Worm (Caenorhabditis elegans) whole organism, midembryonic: Measurements from ENCODE around the gene clec-21.
"Not testable (repeated sequence)": the region's sequence is repeated elsewhere in the genome, so short reads cannot be mapped to it uniquely, and the experiment has no call there.

Experiments used
- T22C8.4 ChIP-seq: fragments of 200-800 bp; sonication (Bioruptor generic); IDR thresholded peaks from 2 replicates; pipeline ENCODE4 v1.3.6; 2022; ENCODE audit warnings: missing genetic modification characterization, missing compliant biosample characterization
- cog-1 ChIP-seq: sonication (generic microtip); optimal IDR thresholded peaks from 2 replicates; lab custom pipeline; 2016; ENCODE audit warnings: missing genetic modification characterization, missing compliant biosample characterization
- flt-1 ChIP-seq: fragments of 200-800 bp; sonication (Bioruptor generic); IDR thresholded peaks from 2 replicates; pipeline ENCODE4 v1.3.6; 2022; ENCODE audit warnings: missing genetic modification characterization, missing compliant biosample characterization
- klf-2 ChIP-seq: fragments of 200-800 bp; sonication (Bioruptor generic); conservative IDR thresholded peaks from 2 replicates; pipeline ENCODE4 v1.3.6; 2022; ENCODE audit warnings: missing genetic modification reagents, missing genetic modification characterization, missing compliant biosample characterization
- med-1 ChIP-seq: sonication (generic microtip); optimal IDR thresholded peaks from 2 replicates; lab custom pipeline; 2017; ENCODE audit warnings: missing genetic modification characterization, mild to moderate bottlenecking, missing compliant biosample characterization, antibody characterized with exemption, missing genetic modification reagents; ENCODE audit not compliant: insufficient read depth
- ref-1 ChIP-seq: fragments of 200-800 bp; sonication (Bioruptor generic); conservative IDR thresholded peaks from 2 replicates; pipeline ENCODE4 v1.3.6; 2022; ENCODE audit warnings: missing genetic modification reagents, missing genetic modification characterization, missing compliant biosample characterization
- tab-1 ChIP-seq: fragments of 200-800 bp; sonication (Bioruptor generic); IDR thresholded peaks from 2 replicates; pipeline ENCODE4 v1.3.6; 2022; ENCODE audit warnings: missing genetic modification characterization, missing compliant biosample characterization
- ztf-23 ChIP-seq: fragments of 200-800 bp; sonication (Bioruptor generic); IDR thresholded peaks from 2 replicates; pipeline ENCODE4 v1.3.6; 2022; ENCODE audit warnings: missing genetic modification reagents, missing genetic modification characterization, missing compliant biosample characterization
- ztf-29 ChIP-seq: fragments of 200-800 bp; sonication (Bioruptor generic); IDR thresholded peaks from 2 replicates; pipeline ENCODE4 v1.3.6; 2022; ENCODE audit warnings: missing genetic modification reagents, missing genetic modification characterization, missing compliant biosample characterization

The clec-21 gene

ce11 chrII:1584140-1584539, at the start of gene clec-21:
clec-21 (minus strand) TSS chrII:1584240.
- TF ChIP-seq flt-1 (GFP tag; lab: Robert Waterston, UW) (no peak), cog-1 (no peak), ref-1 (GFP tag; lab: Robert Waterston, UW) (no peak), klf-2 (GFP tag; lab: Robert Waterston, UW) (no peak), ztf-29 (GFP tag; lab: Robert Waterston, UW) (no peak), med-1 (GFP tag; lab: Kevin White, UChicago) (no peak), tab-1 (no peak), T22C8.4 (GFP tag; lab: Robert Waterston, UW) (no peak), ztf-23 (GFP tag; lab: Robert Waterston, UW) (no peak)

ce11 chrII:1633490-1633889, 49.5 kb upstream of the clec-21 start, which contains the start of gene C08E3.1:
C08E3.1 (plus strand) TSS chrII:1633790.
- TF ChIP-seq med-1 (GFP tag; lab: Kevin White, UChicago); klf-2 (GFP tag; lab: Robert Waterston, UW); ztf-29 (GFP tag; lab: Robert Waterston, UW): not testable (repeated sequence)

- TF ChIP-seq med-1 (GFP tag; lab: Kevin White, UChicago); ztf-23 (GFP tag; lab: Robert Waterston, UW); flt-1 (GFP tag; lab: Robert Waterston, UW): not testable (repeated sequence)
Observed at ce11 chrII:1632216-1632615, 48.2 kb upstream of the clec-21 start, which contains the start of gene C08E3.13. C08E3.13 (minus strand) TSS chrII:1632316.

- not testable (repeated sequence) for TF ChIP-seq T22C8.4, ztf-29, flt-1 (GFP tag; lab: Robert Waterston, UW)
Observed at ce11 chrII:1627783-1628182, 43.7 kb upstream of the clec-21 start, which contains the start of gene C08E3.15. C08E3.15 (minus strand) TSS chrII:1627883.

ce11 chrII:1625666-1626065, 41.6 kb upstream of the clec-21 start, which contains the start of gene C08E3.14:
C08E3.14 (plus strand) TSS chrII:1625966.
- TF ChIP-seq ref-1 (GFP tag; lab: Robert Waterston, UW) (no peak), flt-1 (GFP tag; lab: Robert Waterston, UW) (no peak), tab-1 (no peak), cog-1 (no peak), klf-2 (GFP tag; lab: Robert Waterston, UW) (no peak), med-1 (GFP tag; lab: Kevin White, UChicago) (no peak), T22C8.4 (GFP tag; lab: Robert Waterston, UW) (no peak), ztf-29 (GFP tag; lab: Robert Waterston, UW) (no peak), ztf-23 (GFP tag; lab: Robert Waterston, UW) (no peak)

ce11 chrII:1624572-1624971, 40.5 kb upstream of the clec-21 start, which contains the start of gene fbxa-160:
fbxa-160 (minus strand) TSS chrII:1624672.
- TF ChIP-seq ref-1 (GFP tag; lab: Robert Waterston, UW) (no peak), T22C8.4 (GFP tag; lab: Robert Waterston, UW) (no peak), ztf-23 (GFP tag; lab: Robert Waterston, UW) (no peak), flt-1 (GFP tag; lab: Robert Waterston, UW) (no peak), cog-1 (no peak), klf-2 (GFP tag; lab: Robert Waterston, UW) (no peak), ztf-29 (GFP tag; lab: Robert Waterston, UW) (no peak), med-1 (GFP tag; lab: Kevin White, UChicago) (no peak), tab-1 (no peak)

- TF ChIP-seq ref-1 (GFP tag; lab: Robert Waterston, UW) (no peak), tab-1 (no peak), flt-1 (GFP tag; lab: Robert Waterston, UW) (no peak), T22C8.4 (GFP tag; lab: Robert Waterston, UW) (no peak), med-1 (GFP tag; lab: Kevin White, UChicago) (no peak)
Observed at ce11 chrII:1621795-1622194, 37.8 kb upstream of the clec-21 start.

ce11 chrII:1621180-1621579, 37.1 kb upstream of the clec-21 start, which contains the start of gene fbxa-158:
fbxa-158 (minus strand) TSS chrII:1621280.
- TF ChIP-seq T22C8.4 (GFP tag; lab: Robert Waterston, UW) (no peak), med-1 (GFP tag; lab: Kevin White, UChicago) (no peak), ref-1 (GFP tag; lab: Robert Waterston, UW) (no peak), ztf-29 (GFP tag; lab: Robert Waterston, UW) (no peak), ztf-23 (GFP tag; lab: Robert Waterston, UW) (no peak), cog-1 (no peak), flt-1 (GFP tag; lab: Robert Waterston, UW) (no peak), tab-1 (no peak), klf-2 (GFP tag; lab: Robert Waterston, UW) (no peak)

- TF ChIP-seq med-1 (GFP tag; lab: Kevin White, UChicago) (no peak), T22C8.4 (GFP tag; lab: Robert Waterston, UW) (no peak), ztf-29 (GFP tag; lab: Robert Waterston, UW) (no peak), tab-1 (no peak), cog-1 (no peak), ztf-23 (GFP tag; lab: Robert Waterston, UW) (no peak), ref-1 (GFP tag; lab: Robert Waterston, UW) (no peak), flt-1 (GFP tag; lab: Robert Waterston, UW) (no peak), klf-2 (GFP tag; lab: Robert Waterston, UW) (no peak)
Observed at ce11 chrII:1618948-1619347, 34.9 kb upstream of the clec-21 start, which contains the start of gene fbxa-166. fbxa-166 (minus strand) TSS chrII:1619048.

- TF ChIP-seq ref-1 (GFP tag; lab: Robert Waterston, UW) (no peak), ztf-23 (GFP tag; lab: Robert Waterston, UW) (no peak), med-1 (GFP tag; lab: Kevin White, UChicago) (no peak), ztf-29 (GFP tag; lab: Robert Waterston, UW) (no peak), T22C8.4 (GFP tag; lab: Robert Waterston, UW) (no peak), cog-1 (no peak), tab-1 (no peak)
Observed at ce11 chrII:1616382-1616781, 32.3 kb upstream of the clec-21 start, which contains the start of gene fbxa-165. fbxa-165 (minus strand) TSS chrII:1616482.
